Fruit fly (Drosophila melanogaster) whole organism, embryonic: ENCODE measurements around the gene dyw.
A peak's percentile ranks its signal among the peaks of the same experiment; 100 is the strongest.

Source experiments
- Ada2b ChIP-seq: fragments of 200-800 bp; sonication (Bioruptor generic); IDR thresholded peaks from 2 replicates; pipeline ENCODE4 v1.3.6; 2022; ENCODE audit warnings: missing biosample characterization, missing genetic modification characterization
- Atf6 ChIP-seq: fragments of 200-800 bp; sonication (Bioruptor generic); IDR thresholded peaks from 2 replicates; pipeline ENCODE4 v1.3.6; 2022; ENCODE audit warnings: missing biosample characterization, missing genetic modification characterization
- BEAF-32 ChIP-seq: fragments of 200-800 bp; sonication (Bioruptor generic); optimal IDR thresholded peaks from 3 replicates; lab custom pipeline; 2017; ENCODE audit warnings: missing biosample characterization, missing genetic modification characterization, mild to moderate bottlenecking, moderate library complexity, missing genetic modification reagents
- Bdp1 ChIP-seq: fragments of 200-800 bp; sonication (Bioruptor generic); optimal IDR thresholded peaks from 3 replicates; lab custom pipeline; 2016; ENCODE audit warnings: missing biosample characterization, missing genetic modification characterization
- Blimp-1 ChIP-seq: fragments of 200-800 bp; sonication (Bioruptor generic); optimal IDR thresholded peaks from 3 replicates; lab custom pipeline; 2018; ENCODE audit warnings: missing biosample characterization, missing genetic modification characterization, mild to moderate bottlenecking, moderate library complexity, missing genetic modification reagents
- CG10366 ChIP-seq: fragments of 200-800 bp; sonication (Bioruptor generic); IDR thresholded peaks from 2 replicates; pipeline ENCODE4 v1.3.6; 2022; ENCODE audit warnings: missing biosample characterization, missing genetic modification characterization
- CG11456 ChIP-seq: fragments of 200-800 bp; sonication (Bioruptor generic); IDR thresholded peaks from 3 replicates; pipeline ENCODE4 v1.3.6; 2022; ENCODE audit warnings: missing biosample characterization, missing genetic modification characterization
- CG11560 ChIP-seq: fragments of 200-800 bp; sonication (Bioruptor generic); IDR thresholded peaks from 3 replicates; pipeline ENCODE4 v1.3.6; 2022; ENCODE audit warnings: missing biosample characterization, missing genetic modification characterization
- CG14014 ChIP-seq: fragments of 200-800 bp; sonication (Bioruptor generic); IDR thresholded peaks from 2 replicates; pipeline ENCODE4 v1.3.6; 2022; ENCODE audit warnings: missing biosample characterization, missing genetic modification characterization
- CG15073 ChIP-seq: fragments of 200-800 bp; sonication (Bioruptor generic); optimal IDR thresholded peaks from 2 replicates; lab custom pipeline; 2016; ENCODE audit warnings: missing biosample characterization, missing genetic modification characterization
- CG1529 ChIP-seq: fragments of 200-800 bp; sonication (Bioruptor generic); optimal IDR thresholded peaks from 3 replicates; lab custom pipeline; 2018; ENCODE audit warnings: missing biosample characterization, missing genetic modification characterization
- CG15696 ChIP-seq: fragments of 200-800 bp; sonication (Bioruptor generic); optimal IDR thresholded peaks from 2 replicates; lab custom pipeline; 2019; ENCODE audit warnings: missing biosample characterization, mild to moderate bottlenecking, missing genetic modification characterization, moderate library complexity
- CG1647 ChIP-seq: fragments of 200-800 bp; sonication (Bioruptor generic); optimal IDR thresholded peaks from 3 replicates; lab custom pipeline; 2016; ENCODE audit warnings: missing biosample characterization, missing genetic modification characterization
- CG16813 ChIP-seq: fragments of 200-800 bp; sonication (Bioruptor generic); IDR thresholded peaks from 3 replicates; pipeline ENCODE4 v1.3.6; 2022; ENCODE audit warnings: missing biosample characterization, missing genetic modification characterization; ENCODE audit not compliant: partially characterized antibody
- CG16863 ChIP-seq: fragments of 200-800 bp; sonication (Bioruptor generic); optimal IDR thresholded peaks from 3 replicates; lab custom pipeline; 2016; ENCODE audit warnings: missing biosample characterization, missing genetic modification characterization
- CG31224 ChIP-seq: fragments of 200-800 bp; sonication (Bioruptor generic); IDR thresholded peaks from 2 replicates; pipeline ENCODE4 v1.3.6; 2022; ENCODE audit warnings: missing biosample characterization, missing genetic modification characterization
- CG31388 ChIP-seq: fragments of 200-800 bp; sonication (Bioruptor generic); optimal IDR thresholded peaks from 2 replicates; lab custom pipeline; 2016; ENCODE audit warnings: missing biosample characterization, missing genetic modification characterization
- CG33213 ChIP-seq: fragments of 200-800 bp; sonication (Bioruptor generic); optimal IDR thresholded peaks from 3 replicates; lab custom pipeline; 2016; ENCODE audit warnings: missing biosample characterization, missing genetic modification characterization
- CG3995 ChIP-seq: fragments of 200-800 bp; sonication (Bioruptor generic); optimal IDR thresholded peaks from 3 replicates; lab custom pipeline; 2016; ENCODE audit warnings: missing biosample characterization, missing genetic modification characterization
- CG4404 ChIP-seq: fragments of 200-800 bp; sonication (Bioruptor generic); IDR thresholded peaks from 2 replicates; pipeline ENCODE4 v1.3.6; 2022; ENCODE audit warnings: missing biosample characterization, missing genetic modification characterization
- CG8089 ChIP-seq: fragments of 200-800 bp; sonication (Bioruptor generic); optimal IDR thresholded peaks from 3 replicates; lab custom pipeline; 2016; ENCODE audit warnings: missing biosample characterization, missing genetic modification characterization
- CG8478 ChIP-seq: fragments of >200 bp; optimal IDR thresholded peaks from 2 replicates; lab custom pipeline; 2018
- CTCF ChIP-seq: fragments of 200-800 bp; sonication (Bioruptor generic); optimal IDR thresholded peaks from 2 replicates; lab custom pipeline; 2017; ENCODE audit warnings: missing biosample characterization, mild to moderate bottlenecking, missing genetic modification characterization, moderate library complexity
- ERR ChIP-seq: fragments of 200-800 bp; sonication (Bioruptor generic); optimal IDR thresholded peaks from 2 replicates; lab custom pipeline; 2016; ENCODE audit warnings: missing biosample characterization, missing genetic modification characterization
- Fer2 ChIP-seq: fragments of 200-800 bp; sonication (Bioruptor generic); optimal IDR thresholded peaks from 2 replicates; lab custom pipeline; 2018; ENCODE audit warnings: missing biosample characterization, mild to moderate bottlenecking, missing genetic modification characterization, moderate library complexity
- HLH4C ChIP-seq: fragments of 200-800 bp; sonication (Bioruptor generic); IDR thresholded peaks from 3 replicates; pipeline ENCODE4 v1.3.6; 2022; ENCODE audit warnings: missing biosample characterization, missing genetic modification characterization; ENCODE audit not compliant: partially characterized antibody
- HLHmδ ChIP-seq: fragments of 200-800 bp; sonication (Bioruptor generic); optimal IDR thresholded peaks from 2 replicates; lab custom pipeline; 2018; ENCODE audit warnings: missing biosample characterization, mild to moderate bottlenecking, missing genetic modification characterization, moderate library complexity
- Hand ChIP-seq: fragments of 200-800 bp; sonication (Bioruptor generic); optimal IDR thresholded peaks from 2 replicates; lab custom pipeline; 2017; ENCODE audit warnings: mild to moderate bottlenecking, missing biosample characterization, missing genetic modification reagents, missing genetic modification characterization
- HmgD ChIP-seq: fragments of 200-800 bp; sonication (Bioruptor generic); optimal IDR thresholded peaks from 3 replicates; lab custom pipeline; 2016; ENCODE audit warnings: missing biosample characterization, missing genetic modification characterization
- Hr39 ChIP-seq: fragments of >200 bp; optimal IDR thresholded peaks from 2 replicates; lab custom pipeline; 2017
- Lhr ChIP-seq: fragments of 200-800 bp; sonication (Bioruptor generic); optimal IDR thresholded peaks from 3 replicates; lab custom pipeline; 2017; ENCODE audit warnings: mild to moderate bottlenecking, missing biosample characterization, missing genetic modification reagents, missing genetic modification characterization
- Lpt ChIP-seq: fragments of >200 bp; optimal IDR thresholded peaks from 2 replicates; lab custom pipeline; 2018; ENCODE audit warnings: missing biosample characterization, missing genetic modification characterization
- Mes4 ChIP-seq: fragments of 200-800 bp; sonication (Bioruptor generic); optimal IDR thresholded peaks from 2 replicates; lab custom pipeline; 2016; ENCODE audit warnings: missing biosample characterization, missing genetic modification characterization
- NFAT ChIP-seq: fragments of 200-800 bp; sonication (Bioruptor generic); IDR thresholded peaks from 2 replicates; pipeline ENCODE4 v1.3.6; 2022; ENCODE audit warnings: missing biosample characterization, missing genetic modification characterization
- Neu2 ChIP-seq: fragments of 200-800 bp; sonication (Bioruptor generic); optimal IDR thresholded peaks from 3 replicates; lab custom pipeline; 2016; ENCODE audit warnings: missing biosample characterization, missing genetic modification characterization, borderline replicate concordance
- Oli ChIP-seq: fragments of 200-800 bp; sonication (Bioruptor generic); optimal IDR thresholded peaks from 2 replicates; lab custom pipeline; 2018; ENCODE audit warnings: missing biosample characterization, mild to moderate bottlenecking, missing genetic modification characterization, moderate library complexity
- Taf1 ChIP-seq: fragments of 200-800 bp; sonication (Bioruptor generic); IDR thresholded peaks from 2 replicates; pipeline ENCODE4 v1.3.6; 2022; ENCODE audit warnings: missing biosample characterization, missing genetic modification characterization
- ato ChIP-seq: fragments of 200-800 bp; sonication (Bioruptor generic); IDR thresholded peaks from 2 replicates; pipeline ENCODE4 v1.3.6; 2022; ENCODE audit warnings: missing biosample characterization, missing genetic modification characterization; ENCODE audit not compliant: partially characterized antibody
- bsh ChIP-seq, 2 experiments: fragments of 200-800 bp; sonication (Bioruptor generic); optimal IDR thresholded peaks; 2 replicates each; lab custom pipeline; 2017 to 2018; ENCODE audit warnings: mild to moderate bottlenecking in 2 of 2, missing biosample characterization in 2 of 2, missing genetic modification characterization in 2 of 2, moderate library complexity in 1 of 2
- btn ChIP-seq: fragments of 200-800 bp; sonication (Bioruptor generic); optimal IDR thresholded peaks from 2 replicates; lab custom pipeline; 2016; ENCODE audit warnings: missing biosample characterization, missing genetic modification characterization
- chm ChIP-seq: fragments of 200-800 bp; sonication (Bioruptor generic); IDR thresholded peaks from 2 replicates; pipeline ENCODE4 v1.3.6; 2022; ENCODE audit warnings: missing biosample characterization, missing genetic modification characterization
- chn ChIP-seq: fragments of 200-800 bp; sonication (Bioruptor generic); optimal IDR thresholded peaks from 2 replicates; lab custom pipeline; 2016; ENCODE audit warnings: missing biosample characterization, missing genetic modification characterization
- ci ChIP-seq: fragments of 200-800 bp; sonication (Bioruptor generic); IDR thresholded peaks from 3 replicates; pipeline ENCODE4 v1.3.6; 2022; ENCODE audit warnings: missing biosample characterization, missing genetic modification characterization
- disco-r ChIP-seq: fragments of 200-800 bp; sonication (Bioruptor generic); optimal IDR thresholded peaks from 2 replicates; lab custom pipeline; 2016; ENCODE audit warnings: missing biosample characterization, missing genetic modification characterization
- emc ChIP-seq: fragments of 200-800 bp; sonication (Bioruptor generic); optimal IDR thresholded peaks from 2 replicates; lab custom pipeline; 2016; ENCODE audit warnings: missing biosample characterization, missing genetic modification characterization
- gcm ChIP-seq: fragments of 200-800 bp; sonication (Bioruptor generic); optimal IDR thresholded peaks from 2 replicates; lab custom pipeline; 2019; ENCODE audit warnings: missing biosample characterization, mild to moderate bottlenecking, missing genetic modification characterization, moderate library complexity
- her ChIP-seq: fragments of 200-800 bp; sonication (Bioruptor generic); optimal IDR thresholded peaks from 2 replicates; lab custom pipeline; 2016; ENCODE audit warnings: missing biosample characterization, missing genetic modification characterization
- pb ChIP-seq: fragments of 200-800 bp; sonication (Bioruptor generic); optimal IDR thresholded peaks from 3 replicates; lab custom pipeline; 2016; ENCODE audit warnings: missing biosample characterization, missing genetic modification characterization
- pum ChIP-seq: fragments of 200-800 bp; sonication (Bioruptor generic); optimal IDR thresholded peaks from 2 replicates; lab custom pipeline; 2016; ENCODE audit warnings: missing biosample characterization, missing genetic modification characterization
- ranshi ChIP-seq: fragments of 200-800 bp; sonication (Bioruptor generic); IDR thresholded peaks from 2 replicates; pipeline ENCODE4 v1.3.6; 2022; ENCODE audit warnings: missing biosample characterization, missing genetic modification characterization
- sens-2 ChIP-seq: fragments of 200-800 bp; sonication (Bioruptor generic); IDR thresholded peaks from 2 replicates; pipeline ENCODE4 v1.3.6; 2022; ENCODE audit warnings: missing biosample characterization, missing genetic modification characterization
- tll ChIP-seq, 2 experiments: fragments of 200-800 bp in 1 of 2; fragments of >200 bp in 1 of 2; sonication (Bioruptor generic) in 1 of 2; optimal IDR thresholded peaks; 2 replicates each; lab custom pipeline; 2017 to 2019; ENCODE audit warnings: missing biosample characterization in 2 of 2, missing genetic modification characterization in 2 of 2, mild to moderate bottlenecking in 1 of 2, moderate library complexity in 1 of 2
- tx ChIP-seq: fragments of 200-800 bp; sonication (Bioruptor generic); optimal IDR thresholded peaks from 2 replicates; lab custom pipeline; 2016; ENCODE audit warnings: missing biosample characterization, missing genetic modification characterization

The dyw gene

dm6 chrX:2703693-2704092, 10.0 kb upstream of the dyw start, which contains the start of gene Ugalt:
TSS of gene Ugalt (minus strand) at chrX:2703852.
- peak; percentile 100 for TF ChIP-seq CG15696
- TF ChIP-seq Blimp-1 (GFP tag; lab: Kevin White, UChicago) = peak; percentile 100
- TF ChIP-seq CG10366 = peak; percentile 100
- peak; percentile 100 for TF ChIP-seq ranshi
- peak; percentile 100 for TF ChIP-seq Lhr (GFP tag; lab: Kevin White, UChicago)
- peak; percentile 98 for TF ChIP-seq HLHmδ (GFP tag; lab: Kevin White, UChicago)
- no peak for TF ChIP-seq ato (GFP tag; lab: Robert Waterston, UW)
- TF ChIP-seq disco-r (GFP tag; lab: Kevin White, UChicago) = peak; percentile 100
- TF ChIP-seq CG3995 = peak; percentile 94
- peak; percentile 100 for TF ChIP-seq sens-2 (GFP tag; lab: Robert Waterston, UW)
- TF ChIP-seq emc (GFP tag; lab: Kevin White, UChicago) = peak; percentile 100
- no peak for TF ChIP-seq CG16813 (GFP tag; lab: Robert Waterston, UW)
- TF ChIP-seq CG31224 (GFP tag; lab: Robert Waterston, UW) = peak; percentile 100
- peak; percentile 100 for TF ChIP-seq CG1529 (GFP tag; lab: Kevin White, UChicago)
- TF ChIP-seq BEAF-32 (GFP tag; lab: Kevin White, UChicago) = peak; percentile 42
- TF ChIP-seq CG4404 (GFP tag; lab: Robert Waterston, UW) = peak; percentile 100
- peak; percentile 100 for TF ChIP-seq CG8089 (GFP tag; lab: Kevin White, UChicago)
- TF ChIP-seq Lpt (GFP tag; lab: Kevin White, UChicago) = no peak
- peak; percentile 100 for TF ChIP-seq CG31388 (GFP tag; lab: Kevin White, UChicago)
- peak; percentile 100 for TF ChIP-seq btn (GFP tag; lab: Kevin White, UChicago)
- TF ChIP-seq ci (GFP tag; lab: Robert Waterston, UW) = peak; percentile 100
- peak; percentile 100 for TF ChIP-seq Neu2
- TF ChIP-seq CG15073 = peak; percentile 96
- TF ChIP-seq Ada2b (GFP tag; lab: Robert Waterston, UW) = peak; percentile 100
- peak; percentile 100 for TF ChIP-seq pb (GFP tag; lab: Kevin White, UChicago)
- peak; percentile 100 for TF ChIP-seq tx (GFP tag; lab: Kevin White, UChicago)
- peak; percentile 100 for TF ChIP-seq chn
- peak; percentile 100 for TF ChIP-seq Taf1 (GFP tag; lab: Robert Waterston, UW)
- TF ChIP-seq gcm (GFP tag; lab: Kevin White, UChicago) = peak; percentile 100
- peak; percentile 100 for TF ChIP-seq CG11456 (GFP tag; lab: Robert Waterston, UW)
- peak in 1 of 2 experiments; percentile 95 for TF ChIP-seq tll (GFP tag; optimal IDR thresholded peaks at IDR 0.05; lab: Kevin White, UChicago)
- TF ChIP-seq Bdp1 (GFP tag; lab: Kevin White, UChicago) = peak; percentile 98
- TF ChIP-seq CG11560 (tag; lab: Robert Waterston, UW) = peak; percentile 98
- peak; percentile 100 for TF ChIP-seq Atf6 (GFP tag; lab: Robert Waterston, UW)
- TF ChIP-seq her (GFP tag; lab: Kevin White, UChicago) = peak; percentile 99
- TF ChIP-seq pum = peak; percentile 100
- TF ChIP-seq Fer2 (tag; lab: Kevin White, UChicago) = peak; percentile 100
- TF ChIP-seq Mes4 (GFP tag; lab: Kevin White, UChicago) = peak; percentile 100
- peak; percentile 100 for TF ChIP-seq Oli
- TF ChIP-seq CG8478 = no peak
- peak; percentile 100 for TF ChIP-seq bsh (GFP tag; optimal IDR thresholded peaks at IDR 0.05; lab: Kevin White, UChicago)
- peak; percentile 100 for TF ChIP-seq CG1647 (GFP tag; lab: Kevin White, UChicago)
- no peak for TF ChIP-seq Hr39 (lab: Kevin White, UChicago)
- TF ChIP-seq CG16863 = peak; percentile 100
- peak; percentile 100 for TF ChIP-seq chm (GFP tag; lab: Robert Waterston, UW)
- peak; percentile 100 for TF ChIP-seq NFAT (GFP tag; lab: Robert Waterston, UW)
- peak; percentile 100 for TF ChIP-seq Hand (GFP tag; lab: Kevin White, UChicago)
- peak; percentile 86 for TF ChIP-seq CTCF (GFP tag; lab: Kevin White, UChicago)
- 0 out of 3 replicates have a peak, but pooled peaks have one; percentile 40 for TF ChIP-seq HLH4C
- peak; percentile 100 for TF ChIP-seq HmgD
- peak; percentile 100 for TF ChIP-seq CG14014 (GFP tag; lab: Robert Waterston, UW)
- TF ChIP-seq ERR = peak; percentile 100
- TF ChIP-seq CG33213 (GFP tag; lab: Kevin White, UChicago) = peak; percentile 100
